Worm (Caenorhabditis elegans) whole organism, mixed stage, embryonic: ENCODE results near the gene nhr-108.

Experiments used
- M03D4.4 ChIP-seq: sonication (generic microtip); optimal IDR thresholded peaks from 2 replicates; lab custom pipeline; 2017; ENCODE audit warnings: mild to moderate bottlenecking, missing genetic modification characterization, missing compliant biosample characterization
- bed-3 ChIP-seq: fragments of 200-800 bp; sonication (Bioruptor generic); optimal IDR thresholded peaks from 3 replicates; lab custom pipeline; 2018; ENCODE audit warnings: mild to moderate bottlenecking, missing genetic modification characterization, moderate library complexity, missing compliant biosample characterization
- blmp-1 ChIP-seq: fragments of 150-350 bp; optimal IDR thresholded peaks from 2 replicates; lab custom pipeline; 2014; ENCODE audit warnings: missing biosample characterization, missing genetic modification characterization
- ceh-39 ChIP-seq: fragments of 150-350 bp; optimal IDR thresholded peaks from 2 replicates; lab custom pipeline; 2014; ENCODE audit warnings: missing biosample characterization, missing genetic modification characterization
- ceh-43 ChIP-seq: fragments of 200-800 bp; sonication (Bioruptor generic); optimal IDR thresholded peaks from 2 replicates; lab custom pipeline; 2018; ENCODE audit warnings: mild to moderate bottlenecking, missing genetic modification characterization, moderate library complexity, missing compliant biosample characterization
- ceh-83 ChIP-seq: fragments of 200-800 bp; sonication (Bioruptor generic); optimal IDR thresholded peaks from 2 replicates; lab custom pipeline; 2018; ENCODE audit warnings: mild to moderate bottlenecking, missing genetic modification characterization, missing compliant biosample characterization
- ces-1 ChIP-seq: fragments of 150-350 bp; optimal IDR thresholded peaks from 2 replicates; lab custom pipeline; 2014; ENCODE audit warnings: missing biosample characterization, missing genetic modification reagents, missing genetic modification characterization
- cnd-1 ChIP-seq: fragments of 200-800 bp; sonication (Bioruptor generic); optimal IDR thresholded peaks from 2 replicates; lab custom pipeline; 2018; ENCODE audit warnings: mild to moderate bottlenecking, missing genetic modification characterization, missing compliant biosample characterization
- drap-1 ChIP-seq: fragments of 200-800 bp; sonication (Bioruptor generic); optimal IDR thresholded peaks from 3 replicates; lab custom pipeline; 2018; ENCODE audit warnings: mild to moderate bottlenecking, missing genetic modification characterization, missing compliant biosample characterization
- elt-1 ChIP-seq: sonication (generic microtip); optimal IDR thresholded peaks from 2 replicates; lab custom pipeline; 2017; ENCODE audit warnings: missing genetic modification characterization, mild to moderate bottlenecking, missing compliant biosample characterization, antibody characterized with exemption, moderate library complexity, borderline replicate concordance; ENCODE audit not compliant: insufficient read depth
- elt-3 ChIP-seq: fragments of 150-350 bp; optimal IDR thresholded peaks from 2 replicates; lab custom pipeline; 2014; ENCODE audit warnings: missing biosample characterization, missing genetic modification characterization
- flh-1 ChIP-seq: fragments of 200-800 bp; sonication (Bioruptor generic); optimal IDR thresholded peaks from 2 replicates; lab custom pipeline; 2018; ENCODE audit warnings: mild to moderate bottlenecking, missing genetic modification characterization, moderate library complexity, missing compliant biosample characterization
- hlh-1 ChIP-seq: fragments of 150-350 bp; optimal IDR thresholded peaks from 2 replicates; lab custom pipeline; 2014; ENCODE audit warnings: missing biosample characterization, missing genetic modification reagents, missing genetic modification characterization
- lin-13 ChIP-seq: fragments of 150-350 bp; optimal IDR thresholded peaks from 2 replicates; lab custom pipeline; 2014; ENCODE audit warnings: missing biosample characterization, missing genetic modification characterization
- lin-32 ChIP-seq: fragments of 200-800 bp; sonication (Bioruptor generic); optimal IDR thresholded peaks from 2 replicates; lab custom pipeline; 2018; ENCODE audit warnings: mild to moderate bottlenecking, missing genetic modification characterization, missing compliant biosample characterization
- lsy-2 ChIP-seq: fragments of 150-350 bp; optimal IDR thresholded peaks from 2 replicates; lab custom pipeline; 2014; ENCODE audit warnings: missing biosample characterization, missing genetic modification characterization
- mab-5 ChIP-seq: fragments of 150-350 bp; optimal IDR thresholded peaks from 2 replicates; lab custom pipeline; 2014; ENCODE audit warnings: missing biosample characterization, missing genetic modification characterization
- mep-1 ChIP-seq: fragments of 150-350 bp; optimal IDR thresholded peaks from 2 replicates; lab custom pipeline; 2017; ENCODE audit warnings: missing biosample characterization, missing genetic modification reagents, missing genetic modification characterization, inconsistent platforms
- mls-2 ChIP-seq: sonication (generic microtip); optimal IDR thresholded peaks from 2 replicates; lab custom pipeline; 2016; ENCODE audit warnings: mild to moderate bottlenecking, missing genetic modification characterization, moderate library complexity, missing compliant biosample characterization
- nhr-12 ChIP-seq: fragments of 150-350 bp; optimal IDR thresholded peaks from 2 replicates; lab custom pipeline; 2014; ENCODE audit warnings: missing biosample characterization, missing genetic modification characterization
- nhr-2 ChIP-seq: fragments of 150-350 bp; optimal IDR thresholded peaks from 2 replicates; lab custom pipeline; 2014; ENCODE audit warnings: missing biosample characterization, missing genetic modification characterization
- nhr-237 ChIP-seq: fragments of 150-350 bp; optimal IDR thresholded peaks from 2 replicates; lab custom pipeline; 2014; ENCODE audit warnings: missing biosample characterization, missing genetic modification characterization
- nhr-28 ChIP-seq: fragments of 150-350 bp; optimal IDR thresholded peaks from 2 replicates; lab custom pipeline; 2014; ENCODE audit warnings: missing biosample characterization, missing genetic modification characterization
- nhr-76 ChIP-seq: sonication (generic microtip); optimal IDR thresholded peaks from 2 replicates; lab custom pipeline; 2017; ENCODE audit warnings: missing biosample characterization, missing genetic modification characterization
- pha-4 ChIP-seq: fragments of 150-350 bp; optimal IDR thresholded peaks from 2 replicates; lab custom pipeline; 2018; ENCODE audit warnings: missing biosample characterization, missing genetic modification reagents, missing genetic modification characterization
- sem-2 ChIP-seq: fragments of 200-800 bp; sonication (Bioruptor generic); optimal IDR thresholded peaks from 2 replicates; lab custom pipeline; 2018; ENCODE audit warnings: mild to moderate bottlenecking, missing genetic modification characterization, missing compliant biosample characterization
- snpc-4 ChIP-seq: fragments of 150-350 bp; optimal IDR thresholded peaks from 2 replicates; lab custom pipeline; 2014; ENCODE audit warnings: missing biosample characterization, missing genetic modification characterization
- sptf-1 ChIP-seq: sonication (generic microtip); optimal IDR thresholded peaks from 2 replicates; lab custom pipeline; 2017; ENCODE audit warnings: mild to moderate bottlenecking, missing genetic modification characterization, moderate library complexity, missing compliant biosample characterization
- tbx-8 ChIP-seq: fragments of 200-800 bp; sonication (Bioruptor generic); optimal IDR thresholded peaks from 2 replicates; lab custom pipeline; 2018; ENCODE audit warnings: mild to moderate bottlenecking, missing genetic modification characterization, moderate library complexity, missing compliant biosample characterization
- unc-39 ChIP-seq: fragments of 150-350 bp; optimal IDR thresholded peaks from 2 replicates; lab custom pipeline; 2014; ENCODE audit warnings: missing biosample characterization, missing genetic modification characterization
- unc-62 ChIP-seq: fragments of 150-350 bp; optimal IDR thresholded peaks from 2 replicates; lab custom pipeline; 2014; ENCODE audit warnings: missing biosample characterization, missing genetic modification reagents, missing genetic modification characterization
- zip-8 ChIP-seq: fragments of 150-350 bp; optimal IDR thresholded peaks from 2 replicates; lab custom pipeline; 2014; ENCODE audit warnings: missing biosample characterization, missing genetic modification characterization
- ztf-11 ChIP-seq: fragments of 150-350 bp; optimal IDR thresholded peaks from 2 replicates; lab custom pipeline; 2014; ENCODE audit warnings: missing biosample characterization, missing genetic modification characterization

Gene nhr-108

ce11 chrV:15915919-15916318, 8.4 kb downstream of the nhr-108 start, which contains the start of gene gst-38:
TSS of gene gst-38 (minus strand) at chrV:15916070.
- TF ChIP-seq ceh-43 (GFP tag; lab: Kevin White, UChicago) (no peak), ces-1 (GFP tag; lab: Kevin White, UChicago) (no peak), nhr-2 (tag; lab: Kevin White, UChicago) (no peak), sptf-1 (tag; lab: Kevin White, UChicago) (no peak), cnd-1 (tag; lab: Kevin White, UChicago) (no peak), lsy-2 (tag; lab: Kevin White, UChicago) (no peak), ceh-39 (tag; lab: Kevin White, UChicago) (no peak), blmp-1 (tag; lab: Kevin White, UChicago) (no peak), elt-1 (tag; lab: Kevin White, UChicago) (no peak), pha-4 (tag; lab: Kevin White, UChicago) (no peak), bed-3 (no peak), nhr-237 (tag; lab: Kevin White, UChicago) (no peak), ceh-83 (GFP tag; lab: Kevin White, UChicago) (no peak), mab-5 (tag; lab: Kevin White, UChicago) (no peak), nhr-76 (no peak), zip-8 (tag; lab: Kevin White, UChicago) (no peak), tbx-8 (GFP tag; lab: Kevin White, UChicago) (no peak), ztf-11 (tag; lab: Kevin White, UChicago) (no peak), lin-13 (no peak)

- no peak for TF ChIP-seq ceh-43 (GFP tag; lab: Kevin White, UChicago)
- TF ChIP-seq ztf-11 (tag; lab: Kevin White, UChicago) = no peak
- no peak for TF ChIP-seq nhr-237 (tag; lab: Kevin White, UChicago)
- TF ChIP-seq mab-5 (tag; lab: Kevin White, UChicago) = no peak
- no peak for TF ChIP-seq ceh-39 (tag; lab: Kevin White, UChicago)
- no peak for TF ChIP-seq ceh-83 (GFP tag; lab: Kevin White, UChicago)
- no peak for TF ChIP-seq elt-3 (tag; lab: Kevin White, UChicago)
- no peak for TF ChIP-seq nhr-2 (tag; lab: Kevin White, UChicago)
- TF ChIP-seq nhr-12 (tag; lab: Kevin White, UChicago) = no peak
- no peak for TF ChIP-seq unc-62 (GFP tag; lab: Kevin White, UChicago)
- TF ChIP-seq pha-4 (tag; lab: Kevin White, UChicago) = no peak
- TF ChIP-seq cnd-1 (tag; lab: Kevin White, UChicago) = no peak
- no peak for TF ChIP-seq blmp-1 (tag; lab: Kevin White, UChicago)
- no peak for TF ChIP-seq drap-1
- TF ChIP-seq zip-8 (tag; lab: Kevin White, UChicago) = no peak
- no peak for TF ChIP-seq lin-13
- no peak for TF ChIP-seq mep-1
- TF ChIP-seq snpc-4 (tag; lab: Kevin White, UChicago) = no peak
These were observed 9.0 kb downstream of the nhr-108 start for ce11 chrV:15915307-15915706.

ce11 chrV:15914774-15915173, 9.5 kb downstream of the nhr-108 start:
- TF ChIP-seq elt-1 (tag; lab: Kevin White, UChicago) (no peak), drap-1 (peak; percentile 32)

- TF ChIP-seq hlh-1 (no peak), unc-39 (no peak), bed-3 (no peak), ztf-11 (tag; lab: Kevin White, UChicago) (no peak), blmp-1 (tag; lab: Kevin White, UChicago) (no peak), sptf-1 (tag; lab: Kevin White, UChicago) (no peak), lsy-2 (tag; lab: Kevin White, UChicago) (no peak), mls-2 (tag; lab: Kevin White, UChicago) (no peak), flh-1 (GFP tag; lab: Kevin White, UChicago) (no peak), mep-1 (no peak), drap-1 (no peak), nhr-76 (no peak), lin-32 (GFP tag; lab: Kevin White, UChicago) (no peak), ceh-39 (tag; lab: Kevin White, UChicago) (no peak), lin-13 (no peak), ceh-43 (GFP tag; lab: Kevin White, UChicago) (no peak)
These were observed 10.6 kb downstream of the nhr-108 start, which contains the start of gene F35E8.7 for ce11 chrV:15913714-15914113. TSS of gene F35E8.7 (plus strand) at chrV:15914014.

ce11 chrV:15912677-15913076, 11.6 kb downstream of the nhr-108 start:
- TF ChIP-seq elt-3 (tag; lab: Kevin White, UChicago) (no peak), sem-2 (no peak), nhr-12 (tag; lab: Kevin White, UChicago) (no peak), nhr-2 (tag; lab: Kevin White, UChicago) (no peak), nhr-28 (tag; lab: Kevin White, UChicago) (no peak), mep-1 (no peak), ceh-83 (GFP tag; lab: Kevin White, UChicago) (no peak), lsy-2 (tag; lab: Kevin White, UChicago) (no peak), zip-8 (tag; lab: Kevin White, UChicago) (no peak), M03D4.4 (no peak), unc-62 (GFP tag; lab: Kevin White, UChicago) (no peak)
